Worm (Caenorhabditis elegans) whole organism, L4/young adult: ENCODE measurements around the gene dach-1.

Experiments
- W03F9.2 ChIP-seq: fragments of 150-350 bp; optimal IDR thresholded peaks from 2 replicates; lab custom pipeline; 2014; ENCODE audit warnings: missing biosample characterization, missing genetic modification characterization
- him-1 ChIP-seq: sonication (generic microtip); optimal IDR thresholded peaks from 2 replicates; lab custom pipeline; 2016; ENCODE audit warnings: missing genotype, missing genetic modification reagents, missing genetic modification characterization, missing compliant biosample characterization

DNA sequence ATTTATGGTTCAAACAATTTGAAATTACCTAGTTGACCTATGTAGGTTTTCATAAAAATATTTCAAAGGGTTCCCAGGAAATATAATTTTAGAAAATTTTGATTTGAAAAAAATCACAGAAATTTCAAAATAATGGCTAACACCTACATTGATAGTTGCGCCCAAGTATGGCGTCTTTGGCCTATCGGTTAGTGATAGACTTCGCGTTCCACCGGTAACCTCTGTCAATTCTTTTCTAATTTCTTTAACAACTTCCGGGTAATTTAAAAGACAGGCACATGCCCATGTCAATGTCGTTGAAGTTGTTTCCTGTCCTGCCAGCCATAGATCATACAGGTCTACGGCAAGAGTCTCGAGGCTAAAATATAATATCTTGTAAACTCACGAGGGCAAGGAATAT, 19.1 kb downstream of the dach-1 start:
- TF ChIP-seq him-1 (tag; lab: Kevin White, UChicago) (no peak), W03F9.2 (no peak)
